Worm (Caenorhabditis elegans): ENCODE measurements around the gene rpb-8.

The rpb-8 gene

ce11 chrIII:4905405-4905804 is 12.4 kb downstream of the rpb-8 start, which contains the start of gene F26F4.8:
TSS of gene F26F4.8 (minus strand) at chrIII:4905473.
- peak in 1 of 2 experiments; percentile 52 for TF ChIP-seq hif-1 (tag; optimal IDR thresholded peaks at IDR 0.05)
- TF ChIP-seq jun-1 (tag; optimal IDR thresholded peaks at IDR 0.05) = no peak
- no peak for TF ChIP-seq hlh-30 (tag; optimal IDR thresholded peaks at IDR 0.05; ENCODE audit: insufficient read depth)
- TF ChIP-seq nhr-10 (tag; optimal IDR thresholded peaks at IDR 0.05) = no peak
- TF ChIP-seq ceh-20 (GFP tag; IDR thresholded peaks at IDR 0.05) = no peak
- no peak for TF ChIP-seq sdz-12 (GFP tag; optimal IDR thresholded peaks at IDR 0.05)
- TF ChIP-seq mdt-29 (GFP tag; IDR thresholded peaks at IDR 0.05) = no peak
- TF ChIP-seq tag-97 (GFP tag; IDR thresholded peaks at IDR 0.05) = no peak
- TF ChIP-seq ceh-32 (tag; optimal IDR thresholded peaks at IDR 0.05; ENCODE audit: poor library complexity) = no peak
- peak; percentile 3 for TF ChIP-seq rbr-2 (tag; optimal IDR thresholded peaks at IDR 0.05)
- TF ChIP-seq nhr-102 (tag; optimal IDR thresholded peaks at IDR 0.05) = no peak
- no peak for TF ChIP-seq nhr-42 (GFP tag; IDR thresholded peaks at IDR 0.05)
- no peak for TF ChIP-seq dmd-6 (GFP tag; IDR thresholded peaks at IDR 0.05)
- TF ChIP-seq nhr-237 (tag; optimal IDR thresholded peaks at IDR 0.05) = no peak
- no peak for TF ChIP-seq lin-29 (GFP tag; IDR thresholded peaks at IDR 0.05)
- peak; percentile 69 for TF ChIP-seq mes-2 (tag; optimal IDR thresholded peaks at IDR 0.05; ENCODE audit: poor library complexity, severe bottlenecking)
- TF ChIP-seq hlh-11 (tag; optimal IDR thresholded peaks at IDR 0.05) = no peak
- no peak for TF ChIP-seq nhr-25 (tag; optimal IDR thresholded peaks at IDR 0.05; ENCODE audit: borderline replicate concordance, insufficient read depth)
- peak; percentile 77 for TF ChIP-seq unc-130 (GFP tag; optimal IDR thresholded peaks at IDR 0.05)
- no peak for TF ChIP-seq lin-39 (tag; optimal IDR thresholded peaks at IDR 0.05)
- TF ChIP-seq D1046.2 (GFP tag; IDR thresholded peaks at IDR 0.05) = no peak
- TF ChIP-seq zip-11 (GFP tag; IDR thresholded peaks at IDR 0.05) = no peak
- TF ChIP-seq attf-4 (tag; optimal IDR thresholded peaks at IDR 0.05) = no peak
- TF ChIP-seq pha-4 (GFP tag; IDR thresholded peaks at IDR 0.05) = no peak
- no peak for TF ChIP-seq pha-4 (tag; optimal IDR thresholded peaks at IDR 0.05)
- TF ChIP-seq gei-8 (GFP tag; optimal IDR thresholded peaks at IDR 0.05) = no peak
- no peak for TF ChIP-seq mdl-1 (tag; optimal IDR thresholded peaks at IDR 0.05)
- peak; percentile 49 for TF ChIP-seq dpl-1 (GFP tag; optimal IDR thresholded peaks at IDR 0.05)
- TF ChIP-seq tra-1 (GFP tag; IDR thresholded peaks at IDR 0.05) = no peak
- no peak for TF ChIP-seq daf-8 (GFP tag; IDR thresholded peaks at IDR 0.05)
- no peak for TF ChIP-seq aly-2 (tag; optimal IDR thresholded peaks at IDR 0.05)

- TF ChIP-seq lsy-2 (tag; optimal IDR thresholded peaks at IDR 0.05) (no peak), jun-1 (tag; optimal IDR thresholded peaks at IDR 0.05) (no peak), madf-5 (GFP tag; IDR thresholded peaks at IDR 0.05) (no peak), php-3 (GFP tag; IDR thresholded peaks at IDR 0.05) (no peak), unc-130 (GFP tag; optimal IDR thresholded peaks at IDR 0.05) (no peak), tra-1 (GFP tag; IDR thresholded peaks at IDR 0.05) (no peak), lin-38 (GFP tag; IDR thresholded peaks at IDR 0.05) (no peak), Y48G9A.11 (GFP tag; IDR thresholded peaks at IDR 0.05) (no peak), mes-2 (tag; optimal IDR thresholded peaks at IDR 0.05; ENCODE audit: poor library complexity, severe bottlenecking) (no peak), ceh-82 (tag; optimal IDR thresholded peaks at IDR 0.05) (no peak), fos-1 (tag; optimal IDR thresholded peaks at IDR 0.05) (no peak), dmd-8 (GFP tag; IDR thresholded peaks at IDR 0.05) (no peak), gei-8 (GFP tag; optimal IDR thresholded peaks at IDR 0.05) (no peak), D1046.2 (GFP tag; IDR thresholded peaks at IDR 0.05) (no peak), nhr-41 (GFP tag; IDR thresholded peaks at IDR 0.05) (no peak), ceh-44 (GFP tag; IDR thresholded peaks at IDR 0.05) (no peak)
These were observed 14.0 kb downstream of the rpb-8 start, which contains the start of gene kbp-2 for ce11 chrIII:4903784-4904183. TSS of gene kbp-2 (minus strand) at chrIII:4903884.

Measured in whole organism, L4 larva.